Fruit fly (Drosophila melanogaster) whole organism, embryonic: Measurements from ENCODE around the gene RIOK2.
A peak's percentile ranks its signal among the peaks of the same experiment; 100 is the strongest.

ENCODE experiments used
- Aef1 ChIP-seq: fragments of 200-800 bp; sonication (Bioruptor generic); IDR thresholded peaks from 3 replicates; pipeline ENCODE4 v1.3.6; 2022; ENCODE audit warnings: missing biosample characterization, missing genetic modification characterization
- Asciz ChIP-seq: fragments of 200-800 bp; sonication (Bioruptor generic); optimal IDR thresholded peaks from 2 replicates; lab custom pipeline; 2017; ENCODE audit warnings: missing biosample characterization, mild to moderate bottlenecking, missing genetic modification characterization, missing genetic modification reagents
- B-H2 ChIP-seq: fragments of 200-800 bp; sonication (Bioruptor generic); optimal IDR thresholded peaks from 2 replicates; lab custom pipeline; 2018; ENCODE audit warnings: missing biosample characterization, mild to moderate bottlenecking, missing genetic modification characterization
- Bgb ChIP-seq: fragments of 200-800 bp; sonication (Bioruptor generic); IDR thresholded peaks from 2 replicates; pipeline ENCODE4 v1.3.6; 2022; ENCODE audit warnings: missing biosample characterization, missing genetic modification characterization; ENCODE audit not compliant: partially characterized antibody
- CG11247 ChIP-seq: fragments of 200-800 bp; sonication (Bioruptor generic); IDR thresholded peaks from 2 replicates; pipeline ENCODE4 v1.3.6; 2022; ENCODE audit warnings: missing biosample characterization, missing genetic modification characterization
- CG13894 ChIP-seq: fragments of 200-800 bp; sonication (Bioruptor generic); optimal IDR thresholded peaks from 3 replicates; lab custom pipeline; 2018; ENCODE audit warnings: missing biosample characterization, mild to moderate bottlenecking, missing genetic modification characterization, moderate library complexity
- CG15696 ChIP-seq: fragments of 200-800 bp; sonication (Bioruptor generic); optimal IDR thresholded peaks from 2 replicates; lab custom pipeline; 2019; ENCODE audit warnings: missing biosample characterization, mild to moderate bottlenecking, missing genetic modification characterization, moderate library complexity
- CG18011 ChIP-seq: fragments of 200-800 bp; sonication (Bioruptor generic); optimal IDR thresholded peaks from 2 replicates; lab custom pipeline; 2017; ENCODE audit warnings: missing biosample characterization, missing genetic modification characterization, mild to moderate bottlenecking, moderate library complexity, missing genotype
- CG18619 ChIP-seq: fragments of 200-800 bp; sonication (Bioruptor generic); optimal IDR thresholded peaks from 3 replicates; lab custom pipeline; 2017; ENCODE audit warnings: missing biosample characterization, mild to moderate bottlenecking, missing genetic modification characterization
- CG30431 ChIP-seq: fragments of 200-800 bp; sonication (Bioruptor generic); optimal IDR thresholded peaks from 2 replicates; lab custom pipeline; 2017; ENCODE audit warnings: missing biosample characterization, missing genetic modification characterization
- CG3163 ChIP-seq: fragments of 200-800 bp; sonication (Bioruptor generic); optimal IDR thresholded peaks from 3 replicates; lab custom pipeline; 2016; ENCODE audit warnings: missing biosample characterization, missing genetic modification characterization
- CG32767 ChIP-seq: fragments of 200-800 bp; sonication (Bioruptor generic); IDR thresholded peaks from 2 replicates; pipeline ENCODE4 v1.3.6; 2022; ENCODE audit warnings: missing biosample characterization, missing genetic modification characterization
- CG6654 ChIP-seq: fragments of 200-800 bp; sonication (Bioruptor generic); optimal IDR thresholded peaks from 2 replicates; lab custom pipeline; 2017; ENCODE audit warnings: missing biosample characterization, mild to moderate bottlenecking, missing genetic modification characterization
- CG6689 ChIP-seq: fragments of 200-800 bp; sonication (Bioruptor generic); IDR thresholded peaks from 2 replicates; pipeline ENCODE4 v1.3.6; 2022; ENCODE audit warnings: missing biosample characterization, missing genetic modification characterization
- CG7271 ChIP-seq: fragments of 200-800 bp; sonication (Bioruptor generic); optimal IDR thresholded peaks from 2 replicates; lab custom pipeline; 2018; ENCODE audit warnings: missing biosample characterization, mild to moderate bottlenecking, missing genetic modification characterization, moderate library complexity
- CG8765 ChIP-seq: fragments of 200-800 bp; sonication (Bioruptor generic); IDR thresholded peaks from 2 replicates; pipeline ENCODE4 v1.3.6; 2022; ENCODE audit warnings: missing biosample characterization, missing genetic modification characterization
- CG8944 ChIP-seq: fragments of 200-800 bp; sonication (Bioruptor generic); optimal IDR thresholded peaks from 3 replicates; lab custom pipeline; 2016; ENCODE audit warnings: missing biosample characterization, missing genetic modification characterization
- CG9932 ChIP-seq: fragments of 200-800 bp; sonication (Bioruptor generic); IDR thresholded peaks from 2 replicates; pipeline ENCODE4 v1.3.6; 2022; ENCODE audit warnings: missing biosample characterization, missing genetic modification characterization
- Camta ChIP-seq: fragments of 200-800 bp; sonication (Bioruptor generic); optimal IDR thresholded peaks from 2 replicates; lab custom pipeline; 2016; ENCODE audit warnings: missing biosample characterization, missing genetic modification characterization
- D19B ChIP-seq: fragments of 200-800 bp; sonication (Bioruptor generic); optimal IDR thresholded peaks from 2 replicates; lab custom pipeline; 2017; ENCODE audit warnings: missing biosample characterization, mild to moderate bottlenecking, missing genetic modification characterization
- Doc3 ChIP-seq: fragments of 200-800 bp; sonication (Bioruptor generic); IDR thresholded peaks from 3 replicates; pipeline ENCODE4 v1.3.6; 2022; ENCODE audit warnings: missing biosample characterization, missing genetic modification characterization; ENCODE audit not compliant: partially characterized antibody
- E2f1 ChIP-seq: fragments of 200-800 bp; sonication (Bioruptor generic); IDR thresholded peaks from 2 replicates; pipeline ENCODE4 v1.3.6; 2022; ENCODE audit warnings: missing biosample characterization, missing genetic modification characterization
- Eip74EF ChIP-seq, 2 experiments: fragments of 200-800 bp in 1 of 2; fragments of >200 bp in 1 of 2; sonication (Bioruptor generic) in 1 of 2; optimal IDR thresholded peaks; 2 replicates each; lab custom pipeline; 2017 to 2019; ENCODE audit warnings: missing biosample characterization in 2 of 2, missing genetic modification characterization in 2 of 2, mild to moderate bottlenecking in 1 of 2, moderate library complexity in 1 of 2
- Hr39 ChIP-seq: fragments of >200 bp; optimal IDR thresholded peaks from 2 replicates; lab custom pipeline; 2017
- Hr78 ChIP-seq, 2 experiments: fragments of 200-800 bp in 1 of 2; fragments of >200 bp in 1 of 2; sonication (Bioruptor generic) in 1 of 2; optimal IDR thresholded peaks; 2 replicates each; lab custom pipeline; 2017 to 2019; ENCODE audit warnings: missing biosample characterization in 2 of 2, missing genetic modification characterization in 2 of 2, mild to moderate bottlenecking in 1 of 2, moderate library complexity in 1 of 2
- Jarid2 ChIP-seq: fragments of 200-800 bp; sonication (Bioruptor generic); optimal IDR thresholded peaks from 3 replicates; lab custom pipeline; 2017; ENCODE audit warnings: mild to moderate bottlenecking, missing biosample characterization, missing genetic modification reagents, missing genetic modification characterization
- Ravus ChIP-seq: fragments of 200-800 bp; sonication (Bioruptor generic); IDR thresholded peaks from 2 replicates; pipeline ENCODE4 v1.3.6; 2022; ENCODE audit warnings: missing biosample characterization, missing genetic modification characterization
- Rfx ChIP-seq: fragments of 200-800 bp; sonication (Bioruptor generic); IDR thresholded peaks from 2 replicates; pipeline ENCODE4 v1.3.6; 2022; ENCODE audit warnings: missing biosample characterization, missing genetic modification characterization
- Spps ChIP-seq: fragments of 200-800 bp; sonication (Bioruptor generic); optimal IDR thresholded peaks from 2 replicates; lab custom pipeline; 2018; ENCODE audit warnings: missing biosample characterization, mild to moderate bottlenecking, missing genetic modification characterization
- Taf1 ChIP-seq: fragments of 200-800 bp; sonication (Bioruptor generic); IDR thresholded peaks from 2 replicates; pipeline ENCODE4 v1.3.6; 2022; ENCODE audit warnings: missing biosample characterization, missing genetic modification characterization
- YL-1 ChIP-seq: fragments of 200-800 bp; sonication (Bioruptor generic); optimal IDR thresholded peaks from 3 replicates; lab custom pipeline; 2017; ENCODE audit warnings: missing biosample characterization, mild to moderate bottlenecking, missing genetic modification characterization
- bigmax ChIP-seq: fragments of 200-800 bp; sonication (Bioruptor generic); optimal IDR thresholded peaks from 2 replicates; lab custom pipeline; 2018; ENCODE audit warnings: missing biosample characterization, mild to moderate bottlenecking, missing genetic modification characterization
- corto ChIP-seq: fragments of 200-800 bp; sonication (Bioruptor generic); optimal IDR thresholded peaks from 2 replicates; lab custom pipeline; 2016; ENCODE audit warnings: missing biosample characterization, mild to moderate bottlenecking, missing genetic modification characterization, moderate library complexity
- eyg ChIP-seq: fragments of 200-800 bp; sonication (Bioruptor generic); optimal IDR thresholded peaks from 3 replicates; lab custom pipeline; 2016; ENCODE audit warnings: missing biosample characterization, missing genetic modification characterization
- grn ChIP-seq: fragments of 200-800 bp; sonication (Bioruptor generic); optimal IDR thresholded peaks from 3 replicates; lab custom pipeline; 2017; ENCODE audit warnings: missing biosample characterization, missing genetic modification characterization
- jumu ChIP-seq: fragments of 200-800 bp; sonication (Bioruptor generic); optimal IDR thresholded peaks from 3 replicates; lab custom pipeline; 2016; ENCODE audit warnings: missing biosample characterization, missing genetic modification characterization
- lab ChIP-seq: fragments of 200-800 bp; sonication (Bioruptor generic); optimal IDR thresholded peaks from 3 replicates; lab custom pipeline; 2017; ENCODE audit warnings: missing biosample characterization, missing genetic modification characterization, mild to moderate bottlenecking, moderate library complexity, missing genetic modification reagents
- lbe ChIP-seq: fragments of 200-800 bp; sonication (Bioruptor generic); optimal IDR thresholded peaks from 2 replicates; lab custom pipeline; 2016; ENCODE audit warnings: missing biosample characterization, mild to moderate bottlenecking, missing genetic modification characterization
- lov ChIP-seq, 2 experiments: fragments of 200-800 bp in 1 of 2; fragments of >200 bp in 1 of 2; sonication (Bioruptor generic) in 1 of 2; IDR thresholded peaks in 1 of 2; optimal IDR thresholded peaks in 1 of 2; 2 replicates in 1 of 2; 3 replicates in 1 of 2; pipeline versions ENCODE4 v1.3.6 to Lab custom; 2017 to 2022; ENCODE audit warnings: missing biosample characterization in 1 of 2, missing genetic modification characterization in 1 of 2
- mirr ChIP-seq: fragments of 200-800 bp; sonication (Bioruptor generic); optimal IDR thresholded peaks from 3 replicates; lab custom pipeline; 2018; ENCODE audit warnings: missing biosample characterization, mild to moderate bottlenecking, missing genetic modification characterization
- mld ChIP-seq: fragments of 200-800 bp; sonication (Bioruptor generic); IDR thresholded peaks from 3 replicates; pipeline ENCODE4 v1.3.6; 2022; ENCODE audit warnings: missing biosample characterization, missing genetic modification characterization; ENCODE audit not compliant: partially characterized antibody
- pb ChIP-seq: fragments of 200-800 bp; sonication (Bioruptor generic); optimal IDR thresholded peaks from 3 replicates; lab custom pipeline; 2016; ENCODE audit warnings: missing biosample characterization, missing genetic modification characterization
- sd ChIP-seq: fragments of 200-800 bp; sonication (Bioruptor generic); optimal IDR thresholded peaks from 3 replicates; lab custom pipeline; 2018; ENCODE audit warnings: missing biosample characterization, mild to moderate bottlenecking, missing genetic modification characterization, moderate library complexity
- sug ChIP-seq: fragments of 200-800 bp; optimal IDR thresholded peaks from 2 replicates; lab custom pipeline; 2019; ENCODE audit warnings: missing biosample characterization, mild to moderate bottlenecking, missing genetic modification characterization, moderate library complexity
- tll ChIP-seq, 2 experiments: fragments of 200-800 bp in 1 of 2; fragments of >200 bp in 1 of 2; sonication (Bioruptor generic) in 1 of 2; optimal IDR thresholded peaks; 2 replicates each; lab custom pipeline; 2017 to 2019; ENCODE audit warnings: missing biosample characterization in 2 of 2, missing genetic modification characterization in 2 of 2, mild to moderate bottlenecking in 1 of 2, moderate library complexity in 1 of 2
- usp ChIP-seq: fragments of >200 bp; optimal IDR thresholded peaks from 2 replicates; lab custom pipeline; 2017; ENCODE audit warnings: missing biosample characterization, missing genetic modification characterization
- wek ChIP-seq: fragments of 200-800 bp; sonication (Bioruptor generic); optimal IDR thresholded peaks from 3 replicates; lab custom pipeline; 2018; ENCODE audit warnings: missing biosample characterization, mild to moderate bottlenecking, missing genetic modification characterization, moderate library complexity
- zf30C ChIP-seq: fragments of 200-800 bp; sonication (Bioruptor generic); optimal IDR thresholded peaks from 3 replicates; lab custom pipeline; 2018; ENCODE audit warnings: missing biosample characterization, mild to moderate bottlenecking, missing genetic modification characterization

Gene RIOK2

dm6 chr3R:25303857-25304440, 38.3 kb downstream of the RIOK2 start, which contains the start of gene CG31436 (continued):
- TF ChIP-seq mirr (GFP tag; lab: Kevin White, UChicago), result peak; percentile 30
- peak in 1 of 2 experiments; percentile 82 for TF ChIP-seq Hr78 (GFP tag; optimal IDR thresholded peaks at IDR 0.05; lab: Kevin White, UChicago)
- no peak for TF ChIP-seq CG18619 (GFP tag; lab: Kevin White, UChicago)
- TF ChIP-seq pb, result no peak
- no peak for TF ChIP-seq eyg (GFP tag; lab: Kevin White, UChicago)
- no peak for TF ChIP-seq wek (GFP tag; lab: Kevin White, UChicago)
- TF ChIP-seq Ravus, result no peak
- TF ChIP-seq sug (tag; lab: Kevin White, UChicago), result peak; percentile 47
- TF ChIP-seq Asciz (GFP tag; lab: Kevin White, UChicago), result no peak
- no peak for TF ChIP-seq zf30C (GFP tag; lab: Kevin White, UChicago)
- TF ChIP-seq E2f1, result no peak
- TF ChIP-seq Eip74EF (GFP tag; optimal IDR thresholded peaks at IDR 0.05; lab: Kevin White, UChicago), result peak in 1 of 2 experiments; percentile 18
- TF ChIP-seq CG13894, result peak; percentile 36
- TF ChIP-seq CG3163 (GFP tag; lab: Kevin White, UChicago), result no peak
- TF ChIP-seq CG7271, result no peak
- no peak for TF ChIP-seq tll (GFP tag; optimal IDR thresholded peaks at IDR 0.05; lab: Kevin White, UChicago)
- no peak for TF ChIP-seq CG11247 (GFP tag; lab: Robert Waterston, UW)
- no peak for TF ChIP-seq Taf1
- no peak for TF ChIP-seq CG32767 (GFP tag; lab: Robert Waterston, UW)
- no peak for TF ChIP-seq bigmax
- TF ChIP-seq Camta (GFP tag; lab: Kevin White, UChicago), result no peak
- TF ChIP-seq, all 482 proteins: peak for 17

- no peak for TF ChIP-seq Doc3 (GFP tag; lab: Robert Waterston, UW)
- TF ChIP-seq Hr39, result no peak
- TF ChIP-seq usp (GFP tag; lab: Kevin White, UChicago), result no peak
- no peak for TF ChIP-seq lov (optimal IDR thresholded peaks at IDR 0.05; lab: Kevin White, UChicago)
- no peak for TF ChIP-seq lov (GFP tag; IDR thresholded peaks at IDR 0.05; lab: Robert Waterston, UW)
- TF ChIP-seq B-H2, result no peak
- TF ChIP-seq sug (tag; lab: Kevin White, UChicago), result peak; percentile 74
- TF ChIP-seq lab, result peak; percentile 19
- no peak for TF ChIP-seq Bgb
- no peak for TF ChIP-seq CG30431 (GFP tag; lab: Kevin White, UChicago)
- peak; percentile 70 for TF ChIP-seq sd (tag; lab: Kevin White, UChicago)
- no peak for TF ChIP-seq Rfx (GFP tag; lab: Robert Waterston, UW)
- no peak for TF ChIP-seq jumu (GFP tag; lab: Kevin White, UChicago)
- no peak for TF ChIP-seq CG15696
- TF ChIP-seq Spps (tag; lab: Kevin White, UChicago), result no peak
- TF ChIP-seq mld, result no peak
- no peak for TF ChIP-seq Jarid2 (GFP tag; lab: Kevin White, UChicago)
- TF ChIP-seq corto, result no peak
- no peak for TF ChIP-seq CG9932
- TF ChIP-seq grn (GFP tag; lab: Kevin White, UChicago), result peak; percentile 40
- no peak for TF ChIP-seq CG18011 (GFP tag; lab: Kevin White, UChicago)
- no peak for TF ChIP-seq lbe
- TF ChIP-seq YL-1 (GFP tag; lab: Kevin White, UChicago), result no peak
- no peak for TF ChIP-seq CG6654 (GFP tag; lab: Kevin White, UChicago)
- no peak for TF ChIP-seq Aef1
- TF ChIP-seq D19B (GFP tag; lab: Kevin White, UChicago), result no peak
- TF ChIP-seq CG8944, result no peak
- TF ChIP-seq CG6689 (GFP tag; lab: Robert Waterston, UW), result no peak
- TF ChIP-seq CG8765 (GFP tag; lab: Robert Waterston, UW), result no peak
Measured at dm6 chr3R:25305822-25306544, 40.3 kb downstream of the RIOK2 start.
